Worm (Caenorhabditis elegans): ENCODE data around the gene cct-8.

cct-8 gene

DNA sequence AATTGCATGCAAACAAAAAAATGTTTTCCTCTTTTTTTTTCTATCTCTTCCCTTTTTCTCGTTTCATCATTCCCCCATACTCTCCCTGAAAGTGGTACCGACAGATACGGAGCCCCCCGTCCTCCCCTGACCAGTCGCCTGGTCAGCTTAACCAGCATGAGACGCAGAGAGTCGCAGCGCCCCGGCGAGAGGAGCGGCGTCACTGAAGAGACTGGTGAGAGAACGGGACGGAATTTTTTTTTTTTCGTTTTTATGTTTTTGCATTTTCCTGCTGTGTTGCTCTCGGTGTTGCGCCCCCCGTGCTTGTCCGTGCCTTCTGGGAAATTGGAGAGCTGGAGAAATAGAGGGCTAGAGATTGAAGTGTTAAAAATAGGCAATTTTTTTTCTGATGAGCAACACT lies 23.3 kb downstream of the cct-8 start:
- TF ChIP-seq nfyb-1 (GFP tag; IDR thresholded peaks at IDR 0.05) = 0 out of 2 replicates have a peak, but pooled peaks have one; percentile 28
- no peak for TF ChIP-seq ama-1 (optimal IDR thresholded peaks at IDR 0.05)
- TF ChIP-seq ama-1 (GFP tag; optimal IDR thresholded peaks at IDR 0.05) = no peak
- peak; percentile 80; the same call in 1 of the 2 replicates for TF ChIP-seq pbrm-1 (GFP tag; IDR thresholded peaks at IDR 0.05)
- TF ChIP-seq sdz-38 (tag; optimal IDR thresholded peaks at IDR 0.05) = no peak
- TF ChIP-seq lir-1 (GFP tag; conservative IDR thresholded peaks at IDR 0.05) = no peak
- TF ChIP-seq attf-3 (GFP tag; conservative IDR thresholded peaks at IDR 0.05) = 0 out of 2 replicates have a peak, but pooled peaks have one; percentile 42
- peak; percentile 1 for TF ChIP-seq madf-10 (tag; optimal IDR thresholded peaks at IDR 0.05)
- TF ChIP-seq dox-1 (GFP tag; IDR thresholded peaks at IDR 0.05) = peak; percentile 58
- peak; percentile 88 for TF ChIP-seq nhr-80 (tag; optimal IDR thresholded peaks at IDR 0.05)
- TF ChIP-seq ztf-18 (tag; optimal IDR thresholded peaks at IDR 0.05) = peak; percentile 23
- peak; percentile 32 for TF ChIP-seq attf-5 (GFP tag; optimal IDR thresholded peaks at IDR 0.05)
- no peak for TF ChIP-seq madf-3 (GFP tag; IDR thresholded peaks at IDR 0.05)
- TF ChIP-seq K12H6.12 (tag; optimal IDR thresholded peaks at IDR 0.05) = peak; percentile 47
- TF ChIP-seq ekl-4 (GFP tag; IDR thresholded peaks at IDR 0.05) = no peak
- TF ChIP-seq B0261.1 (tag; optimal IDR thresholded peaks at IDR 0.05) = no peak
- TF ChIP-seq lin-54 (GFP tag; optimal IDR thresholded peaks at IDR 0.05) = peak; percentile 9
- TF ChIP-seq ets-4 (GFP tag; optimal IDR thresholded peaks at IDR 0.05) = peak; percentile 29
- peak in 1 of 3 experiments; percentile 54 for TF ChIP-seq lin-35 (GFP tag; optimal IDR thresholded peaks at IDR 0.05)
- no peak for TF ChIP-seq lin-40 (tag; optimal IDR thresholded peaks at IDR 0.05)
- peak; percentile 40 for TF ChIP-seq F23B12.7 (tag; optimal IDR thresholded peaks at IDR 0.05; ENCODE audit: insufficient read depth)
- TF ChIP-seq K11D2.4 (GFP tag; IDR thresholded peaks at IDR 0.05) = peak; percentile 83
- TF ChIP-seq F52B5.7 (tag; optimal IDR thresholded peaks at IDR 0.05) = no peak
- TF ChIP-seq rpc-1 (optimal IDR thresholded peaks at IDR 0.05) = no peak
- no peak for TF ChIP-seq rpc-1 (tag; optimal IDR thresholded peaks at IDR 0.05)
- TF ChIP-seq egrh-3 (GFP tag; IDR thresholded peaks at IDR 0.05) = peak; percentile 82
- TF ChIP-seq mel-28 (tag; optimal IDR thresholded peaks at IDR 0.05; ENCODE audit: borderline replicate concordance) = no peak
- TF ChIP-seq mcd-1 (GFP tag; IDR thresholded peaks at IDR 0.05) = peak; percentile 66
- no peak for TF ChIP-seq him-1 (tag; optimal IDR thresholded peaks at IDR 0.05)
- peak; percentile 84 for TF ChIP-seq hmg-1.2 (GFP tag; IDR thresholded peaks at IDR 0.05)
- TF ChIP-seq zfh-2 (GFP tag; conservative IDR thresholded peaks at IDR 0.05) = peak; percentile 99
- no peak for TF ChIP-seq cebp-1 (GFP tag; IDR thresholded peaks at IDR 0.05)
- peak; percentile 72 for TF ChIP-seq cebp-1 (tag; optimal IDR thresholded peaks at IDR 0.05)
- TF ChIP-seq ceh-91 (GFP tag; IDR thresholded peaks at IDR 0.05) = no peak

DNA sequence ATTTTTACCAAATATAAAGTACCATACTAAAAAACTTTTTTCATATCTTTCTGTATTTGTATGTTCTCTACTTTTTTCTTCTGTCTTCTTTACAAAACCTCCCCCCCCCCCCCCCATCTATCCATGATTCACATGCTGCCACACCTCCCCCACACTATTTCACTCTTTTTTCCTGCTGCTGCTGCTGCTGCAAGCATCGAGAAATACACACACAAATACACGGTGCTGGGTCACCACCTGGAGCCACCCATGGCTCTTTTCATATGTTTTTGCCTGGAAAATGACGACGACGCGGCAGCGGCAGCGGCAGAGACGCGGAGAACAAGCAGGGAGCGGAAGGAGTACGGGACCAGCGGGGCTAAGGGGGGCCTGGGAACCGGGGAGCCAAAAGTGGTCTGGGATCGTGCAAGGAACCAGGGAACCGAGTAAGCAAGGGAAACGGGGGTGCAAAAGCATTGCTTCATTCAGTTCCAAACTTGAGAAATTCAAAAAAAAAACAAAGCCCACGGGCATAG lies 24.9 kb downstream of the cct-8 start:
- TF ChIP-seq zfh-2 (GFP tag; conservative IDR thresholded peaks at IDR 0.05) (peak; percentile 89), unc-62 (GFP tag; optimal IDR thresholded peaks at IDR 0.05) (no peak), ceh-91 (GFP tag; IDR thresholded peaks at IDR 0.05) (no peak), egrh-3 (GFP tag; IDR thresholded peaks at IDR 0.05) (peak; percentile 80; the same call in 1 of the 2 replicates), F37B4.10 (GFP tag; IDR thresholded peaks at IDR 0.05) (0 out of 2 replicates have a peak, but pooled peaks have one; percentile 15), nhr-27 (tag; optimal IDR thresholded peaks at IDR 0.05) (no peak), B0035.1 (tag; optimal IDR thresholded peaks at IDR 0.05) (no peak)

DNA sequence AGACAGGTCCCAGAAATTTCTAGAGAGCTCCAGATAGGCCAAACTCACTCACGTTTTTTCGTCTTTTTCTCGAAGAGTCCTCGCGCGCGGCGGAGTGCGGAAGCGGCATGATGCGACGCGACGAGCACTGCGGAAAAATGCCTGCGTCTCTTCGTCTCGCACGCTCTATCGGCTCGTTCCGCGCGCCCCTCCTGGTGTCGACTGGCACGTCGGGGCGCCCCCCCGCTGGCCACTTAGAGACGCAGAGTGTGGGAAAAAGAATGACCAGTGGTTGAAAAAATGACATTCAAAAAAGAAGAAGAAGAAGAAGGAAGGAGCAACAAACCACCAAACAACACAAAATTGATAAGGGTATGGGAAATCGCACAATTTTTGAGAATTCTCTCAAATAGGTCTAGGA lies 26.3 kb downstream of the cct-8 start, which contains the start of gene znf-782:
Gene znf-782 (minus strand): TSS at position 96 of the 400 bp plus-strand sequence.
- TF ChIP-seq ztf-25 (GFP tag; IDR thresholded peaks at IDR 0.05) (no peak), attf-5 (GFP tag; optimal IDR thresholded peaks at IDR 0.05) (peak; percentile 14), ceh-27 (GFP tag; optimal IDR thresholded peaks at IDR 0.05) (no peak), hmg-1.2 (GFP tag; IDR thresholded peaks at IDR 0.05) (peak; percentile 81), ztf-3 (GFP tag; optimal IDR thresholded peaks at IDR 0.05) (no peak), somi-1 (GFP tag; optimal IDR thresholded peaks at IDR 0.05) (no peak), madf-3 (GFP tag; IDR thresholded peaks at IDR 0.05) (no peak), gei-17 (GFP tag; optimal IDR thresholded peaks at IDR 0.05) (no peak), F23B12.7 (tag; optimal IDR thresholded peaks at IDR 0.05; ENCODE audit: insufficient read depth) (no peak), die-1 (tag; optimal IDR thresholded peaks at IDR 0.05) (no peak), C17E4.6 (GFP tag; IDR thresholded peaks at IDR 0.05) (no peak), ztf-28 (GFP tag; IDR thresholded peaks at IDR 0.05) (no peak), snpc-1.1 (tag; optimal IDR thresholded peaks at IDR 0.05; ENCODE audit: insufficient read depth) (no peak), lin-26 (GFP tag; IDR thresholded peaks at IDR 0.05) (no peak)

Data from whole organism, young adult.